Fruit fly (Drosophila melanogaster) whole organism, adult: ENCODE data around the gene Dad.

Experiments
- CG11617 ChIP-seq: fragments of 200-800 bp; sonication (Bioruptor generic); optimal IDR thresholded peaks from 2 replicates; lab custom pipeline; 2017; ENCODE audit warnings: mild to moderate bottlenecking, missing biosample characterization, missing genetic modification reagents, missing genetic modification characterization
- CG12768 ChIP-seq: fragments of 200-800 bp; sonication (Bioruptor generic); optimal IDR thresholded peaks from 2 replicates; lab custom pipeline; 2017; ENCODE audit warnings: missing biosample characterization, missing genetic modification characterization, mild to moderate bottlenecking, moderate library complexity, missing genetic modification reagents
- CG14711 ChIP-seq: fragments of 200-800 bp; sonication (Bioruptor generic); optimal IDR thresholded peaks from 2 replicates; lab custom pipeline; 2018; ENCODE audit warnings: missing biosample characterization, mild to moderate bottlenecking, missing genetic modification characterization, moderate library complexity
- CG1620 ChIP-seq: fragments of 200-800 bp; sonication (Bioruptor generic); optimal IDR thresholded peaks from 2 replicates; lab custom pipeline; 2016; ENCODE audit warnings: missing biosample characterization, missing genetic modification characterization
- CG33017 ChIP-seq: fragments of 200-800 bp; sonication (Bioruptor generic); optimal IDR thresholded peaks from 2 replicates; lab custom pipeline; 2018; ENCODE audit warnings: missing biosample characterization, mild to moderate bottlenecking, missing genetic modification characterization, moderate library complexity
- CG5204 ChIP-seq: fragments of 200-800 bp; sonication (Bioruptor generic); optimal IDR thresholded peaks from 2 replicates; lab custom pipeline; 2016; ENCODE audit warnings: missing biosample characterization, missing genetic modification characterization
- CG7045 ChIP-seq: fragments of 200-800 bp; sonication (Bioruptor generic); optimal IDR thresholded peaks from 2 replicates; lab custom pipeline; 2017; ENCODE audit warnings: missing biosample characterization, mild to moderate bottlenecking, missing genetic modification characterization
- CG7101 ChIP-seq: fragments of 200-800 bp; sonication (Bioruptor generic); optimal IDR thresholded peaks from 2 replicates; lab custom pipeline; 2018; ENCODE audit warnings: missing biosample characterization, mild to moderate bottlenecking, missing genetic modification characterization, moderate library complexity
- Clk ChIP-seq: fragments of 200-800 bp; sonication (Bioruptor generic); optimal IDR thresholded peaks from 2 replicates; lab custom pipeline; 2017; ENCODE audit warnings: missing biosample characterization, missing genetic modification characterization
- Crg-1 ChIP-seq: fragments of 200-800 bp; sonication (Bioruptor generic); optimal IDR thresholded peaks from 2 replicates; lab custom pipeline; 2016; ENCODE audit warnings: missing biosample characterization, missing genetic modification characterization
- Hr96 ChIP-seq: fragments of 200-800 bp; sonication (Bioruptor generic); optimal IDR thresholded peaks from 2 replicates; lab custom pipeline; 2016; ENCODE audit warnings: missing biosample characterization, missing genetic modification characterization
- Mnt ChIP-seq: fragments of 200-800 bp; sonication (Bioruptor generic); optimal IDR thresholded peaks from 2 replicates; lab custom pipeline; 2016; ENCODE audit warnings: missing biosample characterization, mild to moderate bottlenecking, missing genetic modification characterization
- bab1 ChIP-seq: fragments of 200-800 bp; sonication (Bioruptor generic); optimal IDR thresholded peaks from 3 replicates; lab custom pipeline; 2019; ENCODE audit warnings: missing biosample characterization, mild to moderate bottlenecking, missing genetic modification characterization, moderate library complexity
- cic ChIP-seq: fragments of 200-800 bp; sonication (Bioruptor generic); optimal IDR thresholded peaks from 2 replicates; lab custom pipeline; 2017; ENCODE audit warnings: missing biosample characterization, mild to moderate bottlenecking, missing genetic modification characterization, moderate library complexity
- cnc ChIP-seq, 2 experiments: fragments of >200 bp; optimal IDR thresholded peaks; 2 replicates each; lab custom pipeline; 2017
- kay ChIP-seq: fragments of 200-800 bp; sonication (Bioruptor generic); peaks from one replicate; lab custom pipeline; 2016; ENCODE audit warnings: missing biosample characterization, missing genetic modification characterization, borderline replicate concordance
- ovo ChIP-seq: fragments of 200-800 bp; sonication (Bioruptor generic); optimal IDR thresholded peaks from 2 replicates; lab custom pipeline; 2016; ENCODE audit warnings: missing biosample characterization, missing genetic modification characterization
- pad ChIP-seq: fragments of 200-800 bp; sonication (Bioruptor generic); optimal IDR thresholded peaks from 3 replicates; lab custom pipeline; 2017; ENCODE audit warnings: missing biosample characterization, missing genetic modification characterization, mild to moderate bottlenecking, moderate library complexity, missing genetic modification reagents
- tj ChIP-seq: fragments of 200-800 bp; sonication (Bioruptor generic); optimal IDR thresholded peaks from 3 replicates; lab custom pipeline; 2017; ENCODE audit warnings: missing biosample characterization, mild to moderate bottlenecking, missing genetic modification characterization, moderate library complexity
- toe ChIP-seq: fragments of 200-800 bp; sonication (Bioruptor generic); optimal IDR thresholded peaks from 2 replicates; lab custom pipeline; 2016; ENCODE audit warnings: missing biosample characterization, missing genetic modification characterization

Gene Dad

DNA sequence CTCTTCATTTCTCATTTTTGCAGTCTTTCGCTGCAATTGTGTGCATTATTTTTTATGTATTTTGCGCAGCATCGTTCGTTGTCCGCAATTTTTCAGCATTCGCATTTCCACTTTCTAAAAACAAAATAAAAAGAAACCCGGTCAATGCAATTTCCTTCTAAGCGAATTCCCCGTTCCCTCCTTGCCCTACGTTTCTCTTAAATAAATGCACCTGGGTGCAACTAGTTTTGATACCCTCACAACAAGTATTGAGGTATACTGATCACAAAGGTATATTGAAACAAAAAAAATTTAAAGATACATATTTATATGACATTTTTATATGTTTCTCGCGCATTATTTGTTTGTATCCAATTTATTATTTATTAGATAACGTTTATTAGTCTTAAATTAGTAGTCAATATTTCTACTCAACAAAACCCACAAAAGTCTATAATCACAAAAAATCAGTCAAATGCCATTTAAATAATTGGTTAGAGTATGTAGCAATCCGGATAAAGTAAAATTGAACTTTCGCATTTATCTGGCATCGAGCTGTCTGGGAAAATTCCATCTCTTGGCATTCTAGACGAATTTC lies 27.6 kb downstream of the Dad start:
- TF ChIP-seq CG11617 (GFP tag; lab: Kevin White, UChicago) (peak; percentile 49), CG33017 (peak; percentile 82), bab1 (GFP tag; lab: Kevin White, UChicago) (peak; percentile 65), tj (peak; percentile 36), CG14711 (tag; lab: Kevin White, UChicago) (peak; percentile 58), cic (GFP tag; lab: Kevin White, UChicago) (no peak), kay (peak; percentile 68), CG1620 (GFP tag; lab: Kevin White, UChicago) (no peak), toe (GFP tag; lab: Kevin White, UChicago) (no peak), Crg-1 (no peak), CG7045 (GFP tag; lab: Kevin White, UChicago) (peak; percentile 80), ovo (GFP tag; lab: Kevin White, UChicago) (no peak), cnc (optimal IDR thresholded peaks at IDR 0.05; lab: Kevin White, UChicago) (no peak), CG5204 (GFP tag; lab: Kevin White, UChicago) (no peak), pad (peak; percentile 37), Mnt (no peak), Clk (GFP tag; lab: Kevin White, UChicago) (peak; percentile 1), CG7101 (tag; lab: Kevin White, UChicago) (peak; percentile 66), Hr96 (GFP tag; lab: Kevin White, UChicago) (no peak), CG12768 (peak; percentile 61)

DNA sequence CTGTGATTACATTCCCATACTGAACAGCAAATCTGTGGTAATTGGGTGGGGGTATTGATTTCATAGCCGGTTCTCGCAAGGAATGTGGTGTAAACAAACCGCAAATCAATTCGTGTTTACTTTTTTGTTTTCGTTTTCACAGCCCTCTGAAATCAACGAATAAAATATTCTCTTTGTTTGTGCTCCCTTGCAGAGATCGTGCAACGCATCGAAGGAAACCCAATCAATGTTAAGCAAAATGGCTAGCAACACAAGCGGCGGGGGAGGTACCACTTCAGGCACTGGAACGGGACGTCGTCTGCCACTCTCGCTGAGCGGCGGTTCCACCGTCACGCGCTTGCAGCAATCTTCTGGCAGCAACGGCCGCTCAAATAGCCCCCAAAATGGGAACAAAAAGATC lies 28.7 kb downstream of the Dad start:
- TF ChIP-seq pad = no peak
- TF ChIP-seq CG5204 (GFP tag; lab: Kevin White, UChicago) = no peak
- TF ChIP-seq bab1 (GFP tag; lab: Kevin White, UChicago) = no peak
- TF ChIP-seq CG7045 (GFP tag; lab: Kevin White, UChicago) = no peak
- no peak for TF ChIP-seq CG11617 (GFP tag; lab: Kevin White, UChicago)
- no peak for TF ChIP-seq CG12768
- no peak for TF ChIP-seq CG33017
- no peak for TF ChIP-seq cic (GFP tag; lab: Kevin White, UChicago)
- no peak for TF ChIP-seq ovo (GFP tag; lab: Kevin White, UChicago)
- no peak for TF ChIP-seq kay
- TF ChIP-seq Hr96 (GFP tag; lab: Kevin White, UChicago) = no peak
- TF ChIP-seq CG7101 (tag; lab: Kevin White, UChicago) = no peak
- TF ChIP-seq toe (GFP tag; lab: Kevin White, UChicago) = no peak
- TF ChIP-seq CG14711 (tag; lab: Kevin White, UChicago) = no peak
- TF ChIP-seq cnc (optimal IDR thresholded peaks at IDR 0.05; lab: Kevin White, UChicago) = no peak
- TF ChIP-seq Mnt = no peak
- TF ChIP-seq Clk (GFP tag; lab: Kevin White, UChicago) = no peak
- TF ChIP-seq tj = no peak

DNA sequence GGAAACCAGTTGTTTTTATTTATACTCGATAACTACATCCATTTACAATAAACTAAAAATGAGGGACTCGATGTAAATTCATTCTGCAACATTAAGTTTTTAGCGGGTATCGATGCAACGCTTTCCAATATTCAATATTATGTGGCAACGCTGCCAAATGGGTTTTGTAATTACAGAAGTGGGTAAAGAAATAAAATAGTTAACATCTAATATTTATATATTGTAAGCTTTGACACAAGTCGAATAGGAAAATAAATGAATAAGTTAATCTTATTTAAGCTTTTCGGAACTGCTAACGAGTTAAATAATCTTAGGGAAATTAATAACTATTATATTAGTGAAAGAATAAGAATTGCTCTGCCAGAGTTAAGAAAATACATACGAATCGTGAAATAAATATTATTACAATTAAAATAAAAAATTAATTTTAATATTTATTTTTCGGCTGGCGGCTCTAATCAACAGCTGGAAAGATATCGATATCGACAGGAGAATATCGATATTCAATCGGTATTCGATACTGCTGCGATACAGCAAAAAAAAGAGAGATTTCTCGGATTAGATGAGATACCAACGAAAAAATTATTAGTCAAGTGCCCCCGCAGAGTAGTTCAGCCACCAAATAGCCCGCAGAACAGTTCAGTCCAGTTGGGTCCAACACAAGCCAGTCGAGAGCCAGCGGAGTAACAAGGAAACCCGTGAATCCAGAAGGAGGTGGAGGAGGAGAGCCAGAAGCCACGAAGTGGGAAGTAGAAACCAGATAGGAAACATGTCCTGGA lies 31.4 kb downstream of the Dad start, which contains the start of gene GckIII:
Gene GckIII, plus strand, starts transcription at position 485 of the 779 bp plus-strand sequence.
- TF ChIP-seq CG5204 (GFP tag; lab: Kevin White, UChicago) = no peak
- peak; percentile 28 for TF ChIP-seq CG14711 (tag; lab: Kevin White, UChicago)
- no peak for TF ChIP-seq CG11617 (GFP tag; lab: Kevin White, UChicago)
- TF ChIP-seq CG7101 (tag; lab: Kevin White, UChicago) = no peak
- TF ChIP-seq tj = no peak
- TF ChIP-seq cnc (optimal IDR thresholded peaks at IDR 0.05; lab: Kevin White, UChicago) = no peak

- TF ChIP-seq Clk (GFP tag; lab: Kevin White, UChicago) (no peak), toe (GFP tag; lab: Kevin White, UChicago) (no peak), pad (no peak), CG5204 (GFP tag; lab: Kevin White, UChicago) (no peak), tj (no peak), CG14711 (tag; lab: Kevin White, UChicago) (no peak), Mnt (no peak), CG7045 (GFP tag; lab: Kevin White, UChicago) (no peak), cnc (optimal IDR thresholded peaks at IDR 0.05; lab: Kevin White, UChicago) (no peak), CG12768 (no peak), CG33017 (no peak)
These were observed 34.3 kb downstream of the Dad start, which contains the start of gene cal1 for dm6 chr3R:17087977-17088618. cal1 (plus strand) TSS chr3R:17088280.

- no peak for TF ChIP-seq kay
- no peak for TF ChIP-seq cnc (optimal IDR thresholded peaks at IDR 0.05; lab: Kevin White, UChicago)
- no peak for TF ChIP-seq CG7045 (GFP tag; lab: Kevin White, UChicago)
- no peak for TF ChIP-seq Crg-1
- TF ChIP-seq CG1620 (GFP tag; lab: Kevin White, UChicago) = no peak
- TF ChIP-seq CG7101 (tag; lab: Kevin White, UChicago) = no peak
- TF ChIP-seq bab1 (GFP tag; lab: Kevin White, UChicago) = no peak
- TF ChIP-seq CG12768 = no peak
- no peak for TF ChIP-seq CG11617 (GFP tag; lab: Kevin White, UChicago)
- no peak for TF ChIP-seq CG33017
- no peak for TF ChIP-seq Mnt
- TF ChIP-seq tj = no peak
- TF ChIP-seq CG14711 (tag; lab: Kevin White, UChicago) = no peak
- TF ChIP-seq cic (GFP tag; lab: Kevin White, UChicago) = no peak
- TF ChIP-seq toe (GFP tag; lab: Kevin White, UChicago) = no peak
- TF ChIP-seq pad = no peak
- TF ChIP-seq Clk (GFP tag; lab: Kevin White, UChicago) = no peak
- no peak for TF ChIP-seq ovo (GFP tag; lab: Kevin White, UChicago)
These were observed 55.1 kb downstream of the Dad start for dm6 chr3R:17108881-17109280.
